Worm (Caenorhabditis elegans): Measurements from ENCODE around the gene gtap-1.

Gene gtap-1

DNA sequence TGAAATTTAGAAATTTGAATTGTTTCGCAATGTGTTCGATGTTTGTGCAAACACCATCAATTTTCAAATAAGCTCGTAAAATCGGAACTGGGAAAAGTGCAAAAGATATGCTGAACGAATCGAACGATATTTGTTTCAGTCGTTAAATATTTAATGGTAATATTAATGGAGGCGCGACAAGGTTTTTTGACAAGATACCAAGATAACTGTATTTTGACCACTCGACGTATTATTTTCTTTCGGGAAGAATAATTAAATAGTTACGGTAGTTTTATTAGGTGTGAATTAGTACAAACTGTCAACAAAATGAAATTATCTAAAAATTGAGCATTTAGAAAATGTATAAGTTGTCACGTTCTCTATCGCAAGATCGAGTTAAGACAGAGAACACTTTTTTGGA, 28.7 kb downstream of the gtap-1 start (continued):
- TF ChIP-seq nhr-28 (tag; optimal IDR thresholded peaks at IDR 0.05) = no peak
- TF ChIP-seq ztf-11 (tag; optimal IDR thresholded peaks at IDR 0.05) = no peak
- no peak for TF ChIP-seq pha-4 (GFP tag; IDR thresholded peaks at IDR 0.05)
- TF ChIP-seq pha-4 (tag; optimal IDR thresholded peaks at IDR 0.05) = no peak
- TF ChIP-seq F26F4.8 (GFP tag; conservative IDR thresholded peaks at IDR 0.05) = no peak
- TF ChIP-seq mxl-2 (GFP tag; conservative IDR thresholded peaks at IDR 0.05) = no peak
- TF ChIP-seq unc-39 (tag; optimal IDR thresholded peaks at IDR 0.05) = no peak
- no peak for TF ChIP-seq lin-38 (GFP tag; IDR thresholded peaks at IDR 0.05)
- TF ChIP-seq dpl-1 (GFP tag; optimal IDR thresholded peaks at IDR 0.05) = no peak
- TF ChIP-seq hlh-11 (tag; optimal IDR thresholded peaks at IDR 0.05) = peak; percentile 21
- TF ChIP-seq ama-1 (optimal IDR thresholded peaks at IDR 0.05) = no peak
- TF ChIP-seq vab-7 (GFP tag; IDR thresholded peaks at IDR 0.05) = no peak
- no peak for TF ChIP-seq D1046.2 (GFP tag; IDR thresholded peaks at IDR 0.05)
- no peak for TF ChIP-seq lsy-2 (tag; optimal IDR thresholded peaks at IDR 0.05)
- no peak for TF ChIP-seq nhr-102 (tag; optimal IDR thresholded peaks at IDR 0.05)
- TF ChIP-seq daf-16 (GFP tag; optimal IDR thresholded peaks at IDR 0.05) = no peak
- TF ChIP-seq daf-16 (tag; optimal IDR thresholded peaks at IDR 0.05) = peak; percentile 72
- no peak for TF ChIP-seq spr-1 (tag; optimal IDR thresholded peaks at IDR 0.05)
- TF ChIP-seq Y105C5A.15 (GFP tag; IDR thresholded peaks at IDR 0.05) = no peak
- TF ChIP-seq lim-7 (GFP tag; IDR thresholded peaks at IDR 0.05) = no peak
- no peak for TF ChIP-seq daf-12 (tag; optimal IDR thresholded peaks at IDR 0.05)
- no peak for TF ChIP-seq set-16 (GFP tag; IDR thresholded peaks at IDR 0.05)
- TF ChIP-seq aha-1 (tag) = no peak
- TF ChIP-seq ZK546.5 (tag; optimal IDR thresholded peaks at IDR 0.05) = no peak
- TF ChIP-seq F49E8.2 (tag; optimal IDR thresholded peaks at IDR 0.05; ENCODE audit: borderline replicate concordance) = no peak
- TF ChIP-seq rbr-2 (tag; optimal IDR thresholded peaks at IDR 0.05) = no peak
- no peak for TF ChIP-seq jun-1 (tag; optimal IDR thresholded peaks at IDR 0.05)
- peak; percentile 70 for TF ChIP-seq dve-1 (tag; optimal IDR thresholded peaks at IDR 0.05; ENCODE audit: insufficient read depth)
- no peak for TF ChIP-seq snpc-1.2 (GFP tag; IDR thresholded peaks at IDR 0.05)
- TF ChIP-seq egl-43 (GFP tag; IDR thresholded peaks at IDR 0.05) = no peak
- TF ChIP-seq zip-2 (tag; optimal IDR thresholded peaks at IDR 0.05) = no peak
- no peak for TF ChIP-seq lin-1 (GFP tag; IDR thresholded peaks at IDR 0.05)
- no peak for TF ChIP-seq zfp-3 (GFP tag; conservative IDR thresholded peaks at IDR 0.05)
- no peak for TF ChIP-seq dmd-8 (GFP tag; IDR thresholded peaks at IDR 0.05)
- TF ChIP-seq nhr-77 (tag; optimal IDR thresholded peaks at IDR 0.05) = no peak
- TF ChIP-seq nhr-42 (GFP tag; IDR thresholded peaks at IDR 0.05) = no peak
- TF ChIP-seq hmg-1.1 (GFP tag; IDR thresholded peaks at IDR 0.05) = no peak
- no peak for TF ChIP-seq mes-2 (tag; optimal IDR thresholded peaks at IDR 0.05; ENCODE audit: poor library complexity, severe bottlenecking)
- TF ChIP-seq ces-1 (GFP tag; optimal IDR thresholded peaks at IDR 0.05) = no peak
- TF ChIP-seq hif-1 (tag; optimal IDR thresholded peaks at IDR 0.05) = peak in 1 of 2 experiments; percentile 8
- no peak for TF ChIP-seq R02D3.7 (tag; optimal IDR thresholded peaks at IDR 0.05)
- no peak for TF ChIP-seq Y75B8A.6 (GFP tag; IDR thresholded peaks at IDR 0.05)
- no peak for TF ChIP-seq nhr-11 (tag; optimal IDR thresholded peaks at IDR 0.05)
- TF ChIP-seq saeg-2 (GFP tag; IDR thresholded peaks at IDR 0.05) = no peak
- no peak for TF ChIP-seq mdt-29 (GFP tag; IDR thresholded peaks at IDR 0.05)
- TF ChIP-seq nhr-111 (GFP tag; optimal IDR thresholded peaks at IDR 0.05) = no peak
- TF ChIP-seq aly-2 (tag; optimal IDR thresholded peaks at IDR 0.05) = no peak
- TF ChIP-seq madf-9 (GFP tag; conservative IDR thresholded peaks at IDR 0.05) = no peak
- no peak for TF ChIP-seq F10B5.3 (tag; optimal IDR thresholded peaks at IDR 0.05)
- TF ChIP-seq nhr-25 (tag; optimal IDR thresholded peaks at IDR 0.05; ENCODE audit: borderline replicate concordance, insufficient read depth) = no peak
- TF ChIP-seq zfp-2 (tag; optimal IDR thresholded peaks at IDR 0.05) = no peak
- TF ChIP-seq daf-8 (GFP tag; IDR thresholded peaks at IDR 0.05) = no peak
